Comparison of ENCODE assay signal across 3 worm cellular contexts in genomic region chrV:3616844-3617243, ce11.
A peak's percentile ranks its signal among the peaks of the same experiment; 100 is the strongest.
TF ChIP-seq lines count a peak whose summit lies in the region.

No protein-coding gene starts in this region.

TF ChIP-seq in whole organism, L1 larva, 84 proteins besides CTCF, POLR2A, EP300 and RAD21 (continues in another document):
- TF ChIP-seq lin-15B (tag; optimal IDR thresholded peaks at IDR 0.05; lab: Kevin White, UChicago) (no peak), elt-3 (tag; optimal IDR thresholded peaks at IDR 0.05; lab: Kevin White, UChicago) (peak in 4 of 6 experiments; percentile 47 to 99 (median 65)), grh-1 (GFP tag; IDR thresholded peaks at IDR 0.05; lab: Robert Waterston, UW) (no peak), pag-3 (tag; optimal IDR thresholded peaks at IDR 0.05; lab: Kevin White, UChicago; ENCODE audit: borderline replicate concordance, insufficient read depth) (no peak), ztf-4 (tag; optimal IDR thresholded peaks at IDR 0.05; lab: Kevin White, UChicago) (no peak), nhr-47 (tag; optimal IDR thresholded peaks at IDR 0.05; lab: Kevin White, UChicago) (no peak), egl-27 (tag; optimal IDR thresholded peaks at IDR 0.05; lab: Kevin White, UChicago) (no peak), ama-1 (optimal IDR thresholded peaks at IDR 0.05; lab: Kevin White, UChicago) (no peak), swsn-7 (tag; optimal IDR thresholded peaks at IDR 0.05; lab: Kevin White, UChicago) (no peak), unc-30 (tag; optimal IDR thresholded peaks at IDR 0.05; lab: Kevin White, UChicago) (no peak), efl-1 (optimal IDR thresholded peaks at IDR 0.05; lab: Kevin White, UChicago) (no peak), efl-1 (GFP tag; optimal IDR thresholded peaks at IDR 0.05 in 1 of 2; lab: Kevin White, UChicago) (peak in 1 of 2 experiments; percentile 22), nhr-19 (GFP tag; conservative IDR thresholded peaks at IDR 0.05; lab: Robert Waterston, UW) (no peak), sup-37 (GFP tag; optimal IDR thresholded peaks at IDR 0.05; lab: Kevin White, UChicago) (no peak), lin-35 (GFP tag; optimal IDR thresholded peaks at IDR 0.05; lab: Kevin White, UChicago) (no peak), nhr-11 (tag; optimal IDR thresholded peaks at IDR 0.05; lab: Kevin White, UChicago) (no peak), ceh-88 (GFP tag; IDR thresholded peaks at IDR 0.05; lab: Robert Waterston, UW) (no peak), nhr-76 (tag; optimal IDR thresholded peaks at IDR 0.05; lab: Kevin White, UChicago) (no peak), unc-62 (GFP tag; optimal IDR thresholded peaks at IDR 0.05; lab: Kevin White, UChicago) (no peak), unc-130 (tag; optimal IDR thresholded peaks at IDR 0.05; lab: Kevin White, UChicago) (peak; percentile 46), unc-86 (tag; optimal IDR thresholded peaks at IDR 0.05; lab: Kevin White, UChicago) (no peak), F16B12.6 (tag; optimal IDR thresholded peaks at IDR 0.05; lab: Kevin White, UChicago) (no peak), xbp-1 (tag; optimal IDR thresholded peaks at IDR 0.05; lab: Kevin White, UChicago) (no peak), lir-3 (tag; optimal IDR thresholded peaks at IDR 0.05; lab: Kevin White, UChicago; ENCODE audit: poor library complexity) (no peak), fkh-4 (tag; optimal IDR thresholded peaks at IDR 0.05; lab: Kevin White, UChicago; ENCODE audit: borderline replicate concordance) (no peak), skn-1 (tag; optimal IDR thresholded peaks at IDR 0.05; lab: Kevin White, UChicago) (no peak), hlh-4 (tag; optimal IDR thresholded peaks at IDR 0.05; lab: Kevin White, UChicago) (no peak), lsy-2 (tag; optimal IDR thresholded peaks at IDR 0.05; lab: Kevin White, UChicago) (peak in 1 of 2 experiments; percentile 30), sox-4 (tag; optimal IDR thresholded peaks at IDR 0.05; lab: Kevin White, UChicago) (no peak), lin-39 (tag; optimal IDR thresholded peaks at IDR 0.05; lab: Kevin White, UChicago) (no peak), mdl-1 (tag; optimal IDR thresholded peaks at IDR 0.05; lab: Kevin White, UChicago) (peak in 1 of 2 experiments; percentile 58)

TF ChIP-seq in whole organism, L2 larva, 48 proteins besides CTCF, POLR2A, EP300 and RAD21:
- TF ChIP-seq sma-3 (GFP tag; optimal IDR thresholded peaks at IDR 0.05; lab: Kevin White, UChicago) (no peak), sma-9 (GFP tag; optimal IDR thresholded peaks at IDR 0.05; lab: Kevin White, UChicago) (peak; percentile 59), sma-9 (tag; optimal IDR thresholded peaks at IDR 0.05; lab: Kevin White, UChicago) (no peak), nhr-21 (tag; optimal IDR thresholded peaks at IDR 0.05; lab: Kevin White, UChicago) (peak; percentile 35)

TF ChIP-seq in whole organism, L4 larva, 104 proteins besides CTCF, POLR2A, EP300 and RAD21:
- TF ChIP-seq madf-5 (GFP tag; IDR thresholded peaks at IDR 0.05; lab: Robert Waterston, UW) (no peak), Y105C5A.15 (GFP tag; IDR thresholded peaks at IDR 0.05; lab: Robert Waterston, UW) (no peak), ceh-28 (tag; optimal IDR thresholded peaks at IDR 0.05; lab: Kevin White, UChicago) (no peak), duxl-1 (tag; optimal IDR thresholded peaks at IDR 0.05; lab: Kevin White, UChicago; ENCODE audit: poor library complexity) (no peak), ceh-62 (tag; optimal IDR thresholded peaks at IDR 0.05; lab: Kevin White, UChicago) (no peak), nhr-77 (tag; optimal IDR thresholded peaks at IDR 0.05; lab: Kevin White, UChicago) (no peak), nhr-28 (tag; optimal IDR thresholded peaks at IDR 0.05; lab: Kevin White, UChicago) (peak; percentile 93), mxl-2 (GFP tag; conservative IDR thresholded peaks at IDR 0.05; lab: Robert Waterston, UW) (no peak), nhr-76 (tag; optimal IDR thresholded peaks at IDR 0.05; lab: Kevin White, UChicago) (no peak), mdl-1 (tag; optimal IDR thresholded peaks at IDR 0.05; lab: Kevin White, UChicago) (peak in 1 of 2 experiments; percentile 46), mxl-3 (GFP tag; optimal IDR thresholded peaks at IDR 0.05; lab: Kevin White, UChicago) (peak; percentile 33), pha-4 (GFP tag; IDR thresholded peaks at IDR 0.05; lab: Robert Waterston, UW) (no peak), pha-4 (tag; optimal IDR thresholded peaks at IDR 0.05; lab: Kevin White, UChicago) (no peak), ztf-7 (tag; optimal IDR thresholded peaks at IDR 0.05; lab: Kevin White, UChicago) (no peak), dmd-6 (GFP tag; IDR thresholded peaks at IDR 0.05; lab: Robert Waterston, UW) (0 out of 2 replicates have a peak, but pooled peaks have one; percentile 17), nhr-42 (GFP tag; IDR thresholded peaks at IDR 0.05; lab: Robert Waterston, UW) (no peak), nhr-237 (tag; optimal IDR thresholded peaks at IDR 0.05; lab: Kevin White, UChicago) (no peak), zag-1 (tag; optimal IDR thresholded peaks at IDR 0.05; lab: Kevin White, UChicago) (no peak)

Comparison
In these comparisons a context has a peak if more than half of its experiments do, and no peak if none do; other contexts are left out.
1. Of the 29 proteins assayed by ChIP-seq in both whole organism, L4 larva and whole organism, L1 larva: peak only in whole organism, L4 larva: nhr-28; only in whole organism, L1 larva: unc-130; in both: none; in neither: 25; mixed calls (peak in some experiments, not most) for 2.